Fruit fly (Drosophila melanogaster) whole organism, embryonic: ENCODE measurements around the gene mTerf3.

Source experiments
- ATbp ChIP-seq: fragments of 200-800 bp; sonication (Bioruptor generic); optimal IDR thresholded peaks from 2 replicates; lab custom pipeline; 2017; ENCODE audit warnings: missing biosample characterization, mild to moderate bottlenecking, missing genetic modification characterization, missing genetic modification reagents
- Atf-2 ChIP-seq: fragments of 200-800 bp; sonication (Bioruptor generic); optimal IDR thresholded peaks from 2 replicates; lab custom pipeline; 2016; ENCODE audit warnings: missing biosample characterization, missing genetic modification characterization
- Awh ChIP-seq: fragments of 200-800 bp; sonication (Bioruptor generic); IDR thresholded peaks from 2 replicates; pipeline ENCODE4, ENCODE4 v1.3.6; 2022; ENCODE audit warnings: missing biosample characterization, missing genetic modification characterization
- CG10979 ChIP-seq: fragments of 200-800 bp; sonication (Bioruptor generic); optimal IDR thresholded peaks from 2 replicates; lab custom pipeline; 2018; ENCODE audit warnings: missing biosample characterization, mild to moderate bottlenecking, missing genetic modification characterization, moderate library complexity
- CG12219 ChIP-seq: fragments of 200-800 bp; sonication (Bioruptor generic); optimal IDR thresholded peaks from 3 replicates; lab custom pipeline; 2018; ENCODE audit warnings: missing biosample characterization, mild to moderate bottlenecking, missing genetic modification characterization
- CG1233 ChIP-seq: fragments of 200-800 bp; sonication (Bioruptor generic); optimal IDR thresholded peaks from 4 replicates; lab custom pipeline; 2018; ENCODE audit warnings: missing biosample characterization, mild to moderate bottlenecking, missing genetic modification characterization
- CG15601 ChIP-seq: fragments of 200-800 bp; sonication (Bioruptor generic); optimal IDR thresholded peaks from 3 replicates; lab custom pipeline; 2019; ENCODE audit warnings: missing biosample characterization, mild to moderate bottlenecking, missing genetic modification characterization, moderate library complexity
- CG17359 ChIP-seq: fragments of 200-800 bp; sonication (Bioruptor generic); optimal IDR thresholded peaks from 3 replicates; lab custom pipeline; 2018; ENCODE audit warnings: missing biosample characterization, mild to moderate bottlenecking, missing genetic modification characterization, moderate library complexity
- CG17568 ChIP-seq: fragments of 200-800 bp; sonication (Bioruptor generic); optimal IDR thresholded peaks from 2 replicates; lab custom pipeline; 2018; ENCODE audit warnings: missing biosample characterization, mild to moderate bottlenecking, missing genetic modification characterization, moderate library complexity
- CG2202 ChIP-seq: fragments of 200-800 bp; sonication (Bioruptor generic); optimal IDR thresholded peaks from 2 replicates; lab custom pipeline; 2018; ENCODE audit warnings: missing biosample characterization, mild to moderate bottlenecking, missing genetic modification characterization
- CG2678 ChIP-seq: fragments of 200-800 bp; sonication (Bioruptor generic); optimal IDR thresholded peaks from 3 replicates; lab custom pipeline; 2019; ENCODE audit warnings: missing biosample characterization, mild to moderate bottlenecking, missing genetic modification characterization, moderate library complexity
- CG33213 ChIP-seq: fragments of 200-800 bp; sonication (Bioruptor generic); optimal IDR thresholded peaks from 3 replicates; lab custom pipeline; 2016; ENCODE audit warnings: missing biosample characterization, missing genetic modification characterization
- CG33557 ChIP-seq: fragments of 200-800 bp; sonication (Bioruptor generic); optimal IDR thresholded peaks from 2 replicates; lab custom pipeline; 2019; ENCODE audit warnings: missing biosample characterization, mild to moderate bottlenecking, missing genetic modification characterization, moderate library complexity
- CG6175 ChIP-seq: fragments of 200-800 bp; sonication (Bioruptor generic); IDR thresholded peaks from 3 replicates; pipeline ENCODE4 v1.3.6; 2022; ENCODE audit warnings: missing biosample characterization, missing genetic modification characterization
- CG6254 ChIP-seq: fragments of 200-800 bp; sonication (Bioruptor generic); optimal IDR thresholded peaks from 3 replicates; lab custom pipeline; 2017; ENCODE audit warnings: mild to moderate bottlenecking, missing biosample characterization, missing genetic modification reagents, missing genetic modification characterization
- CG7745 ChIP-seq: fragments of 200-800 bp; sonication (Bioruptor generic); optimal IDR thresholded peaks from 2 replicates; lab custom pipeline; 2018; ENCODE audit warnings: missing biosample characterization, mild to moderate bottlenecking, missing genetic modification characterization, moderate library complexity
- CG7987 ChIP-seq: fragments of 200-800 bp; sonication (Bioruptor generic); optimal IDR thresholded peaks from 2 replicates; lab custom pipeline; 2018; ENCODE audit warnings: missing biosample characterization, mild to moderate bottlenecking, missing genetic modification characterization, moderate library complexity
- CG9817 ChIP-seq: fragments of 200-800 bp; sonication (Bioruptor generic); optimal IDR thresholded peaks from 2 replicates; lab custom pipeline; 2018; ENCODE audit warnings: missing biosample characterization, mild to moderate bottlenecking, missing genetic modification characterization, moderate library complexity
- CHES-1-like ChIP-seq: fragments of 200-800 bp; sonication (Bioruptor generic); optimal IDR thresholded peaks from 2 replicates; lab custom pipeline; 2016; ENCODE audit warnings: missing biosample characterization, missing genetic modification characterization
- D ChIP-seq, 2 experiments: fragments of 200-800 bp in 1 of 2; fragments of >200 bp in 1 of 2; sonication (Bioruptor generic) in 1 of 2; optimal IDR thresholded peaks; 2 replicates in 1 of 2; 3 replicates in 1 of 2; lab custom pipeline; 2017; ENCODE audit warnings: mild to moderate bottlenecking in 1 of 2, missing biosample characterization in 1 of 2, missing genetic modification characterization in 1 of 2, missing genetic modification reagents in 1 of 2
- Dad ChIP-seq: fragments of 200-800 bp; sonication (Bioruptor generic); optimal IDR thresholded peaks from 3 replicates; lab custom pipeline; 2016; ENCODE audit warnings: missing biosample characterization, missing genetic modification characterization
- Deaf1 ChIP-seq: fragments of 200-800 bp; optimal IDR thresholded peaks from 3 replicates; lab custom pipeline; 2019; ENCODE audit warnings: missing biosample characterization, mild to moderate bottlenecking, missing genetic modification characterization, moderate library complexity
- Doc3 ChIP-seq: fragments of 200-800 bp; sonication (Bioruptor generic); IDR thresholded peaks from 3 replicates; pipeline ENCODE4 v1.3.6; 2022; ENCODE audit warnings: missing biosample characterization, missing genetic modification characterization; ENCODE audit not compliant: partially characterized antibody
- HHEX ChIP-seq: fragments of 200-800 bp; sonication (Bioruptor generic); optimal IDR thresholded peaks from 3 replicates; lab custom pipeline; 2017; ENCODE audit warnings: missing biosample characterization, mild to moderate bottlenecking, missing genetic modification characterization, missing genetic modification reagents
- HLH3B ChIP-seq: fragments of 200-800 bp; sonication (Bioruptor generic); IDR thresholded peaks from 2 replicates; pipeline ENCODE4 v1.3.6; 2022; ENCODE audit warnings: missing biosample characterization, missing genetic modification characterization
- Pdp1 ChIP-seq, 2 experiments: fragments of 200-800 bp; sonication (Bioruptor generic); optimal IDR thresholded peaks; 3 replicates each; lab custom pipeline; 2016; ENCODE audit warnings: missing biosample characterization in 2 of 2, missing genetic modification characterization in 2 of 2, mild to moderate bottlenecking in 1 of 2, moderate library complexity in 1 of 2
- Spps ChIP-seq: fragments of 200-800 bp; sonication (Bioruptor generic); optimal IDR thresholded peaks from 2 replicates; lab custom pipeline; 2018; ENCODE audit warnings: missing biosample characterization, mild to moderate bottlenecking, missing genetic modification characterization
- ab ChIP-seq: fragments of 200-800 bp; sonication (Bioruptor generic); optimal IDR thresholded peaks from 2 replicates; lab custom pipeline; 2016; ENCODE audit warnings: missing biosample characterization, missing genetic modification characterization
- bowl ChIP-seq: fragments of 200-800 bp; sonication (Bioruptor generic); IDR thresholded peaks from 2 replicates; pipeline ENCODE4 v1.3.6; 2022; ENCODE audit warnings: missing biosample characterization, missing genetic modification characterization
- bsh ChIP-seq, 2 experiments: fragments of 200-800 bp; sonication (Bioruptor generic); optimal IDR thresholded peaks; 2 replicates each; lab custom pipeline; 2017 to 2018; ENCODE audit warnings: mild to moderate bottlenecking in 2 of 2, missing biosample characterization in 2 of 2, missing genetic modification characterization in 2 of 2, moderate library complexity in 1 of 2
- chn ChIP-seq: fragments of 200-800 bp; sonication (Bioruptor generic); optimal IDR thresholded peaks from 2 replicates; lab custom pipeline; 2016; ENCODE audit warnings: missing biosample characterization, missing genetic modification characterization
- ci ChIP-seq: fragments of 200-800 bp; sonication (Bioruptor generic); IDR thresholded peaks from 3 replicates; pipeline ENCODE4 v1.3.6; 2022; ENCODE audit warnings: missing biosample characterization, missing genetic modification characterization
- crol ChIP-seq: fragments of 200-800 bp; sonication (Bioruptor generic); IDR thresholded peaks from 2 replicates; pipeline ENCODE4 v1.3.6; 2022; ENCODE audit warnings: missing biosample characterization, missing genetic modification characterization
- fd102C ChIP-seq: fragments of 200-800 bp; sonication (Bioruptor generic); optimal IDR thresholded peaks from 2 replicates; lab custom pipeline; 2018; ENCODE audit warnings: missing biosample characterization, mild to moderate bottlenecking, missing genetic modification characterization, moderate library complexity
- fd64A ChIP-seq: fragments of 200-800 bp; sonication (Bioruptor generic); optimal IDR thresholded peaks from 3 replicates; lab custom pipeline; 2018; ENCODE audit warnings: missing biosample characterization, mild to moderate bottlenecking, missing genetic modification characterization
- gem ChIP-seq: fragments of 200-800 bp; sonication (Bioruptor generic); optimal IDR thresholded peaks from 2 replicates; lab custom pipeline; 2019; ENCODE audit warnings: missing biosample characterization, mild to moderate bottlenecking, missing genetic modification characterization, moderate library complexity
- lola ChIP-seq, 3 experiments: fragments of >200 bp in 2 of 3; fragments of 200-800 bp in 1 of 3; sonication (Bioruptor generic) in 1 of 3; optimal IDR thresholded peaks; 2 replicates each; lab custom pipeline; 2017 to 2019; ENCODE audit warnings: missing biosample characterization in 3 of 3, missing genetic modification characterization in 3 of 3, mild to moderate bottlenecking in 1 of 3, moderate library complexity in 1 of 3
- lov ChIP-seq, 2 experiments: fragments of 200-800 bp in 1 of 2; fragments of >200 bp in 1 of 2; sonication (Bioruptor generic) in 1 of 2; IDR thresholded peaks in 1 of 2; optimal IDR thresholded peaks in 1 of 2; 2 replicates in 1 of 2; 3 replicates in 1 of 2; pipeline versions ENCODE4 v1.3.6 to Lab custom; 2017 to 2022; ENCODE audit warnings: missing biosample characterization in 1 of 2, missing genetic modification characterization in 1 of 2
- mam ChIP-seq: fragments of 200-800 bp; sonication (Bioruptor generic); optimal IDR thresholded peaks from 3 replicates; lab custom pipeline; 2016; ENCODE audit warnings: missing biosample characterization, missing genetic modification characterization
- onecut ChIP-seq: fragments of 200-800 bp; sonication (Bioruptor generic); IDR thresholded peaks from 2 replicates; pipeline ENCODE4 v1.3.6; 2022; ENCODE audit warnings: missing biosample characterization, missing genetic modification characterization
- otp ChIP-seq: fragments of 200-800 bp; sonication (Bioruptor generic); IDR thresholded peaks from 3 replicates; pipeline ENCODE4, ENCODE4 v1.3.6; 2022; ENCODE audit warnings: missing biosample characterization, missing genetic modification characterization
- pho ChIP-seq: fragments of 200-800 bp; sonication (Bioruptor generic); optimal IDR thresholded peaks from 2 replicates; lab custom pipeline; 2016; ENCODE audit warnings: missing biosample characterization, missing genetic modification characterization
- sd ChIP-seq: fragments of 200-800 bp; sonication (Bioruptor generic); optimal IDR thresholded peaks from 3 replicates; lab custom pipeline; 2018; ENCODE audit warnings: missing biosample characterization, mild to moderate bottlenecking, missing genetic modification characterization, moderate library complexity
- sens ChIP-seq: fragments of 200-800 bp; sonication (Bioruptor generic); peaks from one replicate; lab custom pipeline; 2016; ENCODE audit warnings: missing biosample characterization, missing genetic modification characterization
- stc ChIP-seq: fragments of 200-800 bp; sonication (Bioruptor generic); IDR thresholded peaks from 2 replicates; pipeline ENCODE4 v1.3.6; 2022; ENCODE audit warnings: missing biosample characterization, missing genetic modification characterization
- trem ChIP-seq: fragments of 200-800 bp; optimal IDR thresholded peaks from 3 replicates; lab custom pipeline; 2019; ENCODE audit warnings: missing biosample characterization, mild to moderate bottlenecking, missing genetic modification characterization, moderate library complexity

mTerf3 gene

DNA sequence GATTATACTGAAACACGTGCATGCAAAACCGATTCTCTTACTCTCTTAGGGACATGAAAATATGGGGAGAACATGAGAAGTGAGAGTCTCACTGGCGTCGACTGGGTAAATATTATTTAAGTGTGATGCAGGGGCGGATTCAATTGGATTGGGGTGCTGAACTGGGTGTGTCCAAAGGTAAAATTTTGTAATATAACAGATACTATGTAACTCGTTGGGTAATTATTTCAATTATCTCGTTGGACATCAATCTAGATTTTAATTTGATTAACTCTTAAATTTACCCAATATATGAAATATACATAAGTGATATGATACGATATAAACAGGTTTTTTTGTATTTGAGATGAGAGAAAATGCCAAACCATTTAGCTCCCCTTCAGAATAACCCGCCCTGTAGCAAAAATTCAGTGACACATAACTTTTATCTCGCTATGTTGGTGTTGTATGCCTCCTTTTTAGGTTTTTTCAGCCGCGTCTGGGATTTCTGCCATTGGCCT, 12.4 kb downstream of the mTerf3 start (continued):
- TF ChIP-seq Awh (GFP tag; lab: Robert Waterston, UW) = peak; percentile 82
- TF ChIP-seq sd (tag; lab: Kevin White, UChicago) = peak; percentile 92
- no peak for TF ChIP-seq Doc3 (GFP tag; lab: Robert Waterston, UW)

DNA sequence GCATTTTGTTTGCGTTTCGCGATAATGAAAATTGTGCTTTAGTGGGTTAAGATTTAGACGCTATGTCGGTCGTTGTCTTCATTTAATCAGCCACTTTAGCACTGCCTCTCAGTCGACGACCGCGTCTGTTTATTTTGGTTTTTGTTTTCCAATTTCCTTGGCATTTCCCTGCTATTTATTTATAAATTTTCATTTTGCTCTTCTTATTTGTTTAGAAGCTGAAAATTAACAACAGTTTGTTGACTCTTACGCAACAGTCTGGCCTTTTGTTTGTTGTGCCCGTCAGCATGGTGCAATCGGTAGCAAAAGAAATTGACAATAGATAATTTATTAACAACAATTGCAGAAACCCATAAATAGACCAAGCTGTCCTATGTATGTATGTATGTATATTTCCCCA, 13.0 kb downstream of the mTerf3 start:
- TF ChIP-seq lov (optimal IDR thresholded peaks at IDR 0.05; lab: Kevin White, UChicago) (no peak), lov (GFP tag; IDR thresholded peaks at IDR 0.05; lab: Robert Waterston, UW) (0 out of 3 replicates have a peak, but pooled peaks have one; percentile 43), ab (GFP tag; lab: Kevin White, UChicago) (no peak), CG9817 (tag; lab: Kevin White, UChicago) (no peak), fd64A (GFP tag; lab: Kevin White, UChicago) (peak; percentile 53), CG6175 (GFP tag; lab: Robert Waterston, UW) (no peak), CG15601 (tag; lab: Kevin White, UChicago) (peak; percentile 28), lola (GFP tag; optimal IDR thresholded peaks at IDR 0.05; lab: Kevin White, UChicago) (peak in 1 of 3 experiments; percentile 14), CG6254 (GFP tag; lab: Kevin White, UChicago) (peak; percentile 49), fd102C (GFP tag; lab: Kevin White, UChicago) (peak; percentile 42), CG1233 (GFP tag; lab: Kevin White, UChicago) (peak; percentile 28), stc (0 out of 2 replicates have a peak, but pooled peaks have one; percentile 42), otp (0 out of 3 replicates have a peak, but pooled peaks have one; percentile 28), CG2678 (tag; lab: Kevin White, UChicago) (peak; percentile 20), onecut (peak; percentile 3; the same call in 1 of the 2 replicates), HLH3B (GFP tag; lab: Robert Waterston, UW) (peak; percentile 6; the same call in 1 of the 2 replicates), CG2202 (tag; lab: Kevin White, UChicago) (peak; percentile 26), Deaf1 (tag; lab: Kevin White, UChicago) (no peak), bowl (GFP tag; lab: Robert Waterston, UW) (0 out of 2 replicates have a peak, but pooled peaks have one; percentile 12), sens (GFP tag; lab: Kevin White, UChicago) (peak; percentile 9), ATbp (GFP tag; lab: Kevin White, UChicago) (peak; percentile 45), Dad (GFP tag; lab: Kevin White, UChicago) (no peak), pho (GFP tag; lab: Kevin White, UChicago) (no peak), CG12219 (GFP tag; lab: Kevin White, UChicago) (no peak), chn (no peak), Pdp1 (GFP tag; optimal IDR thresholded peaks at IDR 0.05; lab: Kevin White, UChicago) (peak in 1 of 2 experiments; percentile 94), CG33213 (GFP tag; lab: Kevin White, UChicago) (peak; percentile 21), CHES-1-like (GFP tag; lab: Kevin White, UChicago) (no peak), bsh (GFP tag; optimal IDR thresholded peaks at IDR 0.05; lab: Kevin White, UChicago) (peak in 1 of 2 experiments; percentile 17), CG7987 (GFP tag; lab: Kevin White, UChicago) (peak; percentile 1), CG7745 (peak; percentile 37), crol (GFP tag; lab: Robert Waterston, UW) (no peak), D (optimal IDR thresholded peaks at IDR 0.05; lab: Kevin White, UChicago) (no peak), D (GFP tag; optimal IDR thresholded peaks at IDR 0.05; lab: Kevin White, UChicago) (peak; percentile 25), Atf-2 (no peak), trem (peak; percentile 10), Spps (peak; percentile 33), CG10979 (tag; lab: Kevin White, UChicago) (peak; percentile 8), gem (tag; lab: Kevin White, UChicago) (peak; percentile 22), ci (no peak), HHEX (peak; percentile 18), mam (GFP tag; lab: Kevin White, UChicago) (peak; percentile 12), CG17568 (GFP tag; lab: Kevin White, UChicago) (peak; percentile 31), CG17359 (tag; lab: Kevin White, UChicago) (peak; percentile 39), CG33557 (GFP tag; lab: Kevin White, UChicago) (peak; percentile 15)
